Fruit fly (Drosophila melanogaster): Measurements from ENCODE around the gene lush.

The lush gene

DNA sequence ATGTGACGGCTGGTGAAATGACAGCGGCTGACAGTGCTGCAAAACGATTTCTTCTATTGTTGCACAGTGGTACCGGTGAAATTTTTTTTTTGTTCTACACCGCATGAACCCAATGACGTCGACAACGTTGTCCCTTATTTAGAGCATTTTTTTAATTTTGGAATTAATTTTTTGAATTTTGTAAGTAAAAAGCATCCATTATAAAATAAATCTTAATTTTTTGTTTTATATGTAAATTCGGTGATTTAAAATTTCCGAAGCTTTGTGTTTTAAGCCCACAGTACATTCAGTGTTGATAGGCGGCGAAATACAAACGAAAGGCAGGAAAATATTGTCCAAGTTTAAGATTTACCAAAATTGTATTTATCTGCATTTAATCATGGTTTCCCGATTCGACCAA, 6.3 kb upstream of the lush start, which contains the start of the genes Lon and PIG-F (continued):
- TF ChIP-seq ssp (GFP tag; IDR thresholded peaks at IDR 0.05) = peak; percentile 95
- peak; percentile 94 for TF ChIP-seq Ravus (GFP tag; IDR thresholded peaks at IDR 0.05)
- TF ChIP-seq Meics (GFP tag; optimal IDR thresholded peaks at IDR 0.05) = peak; percentile 99
- peak; percentile 98 for TF ChIP-seq CG3407 (GFP tag; optimal IDR thresholded peaks at IDR 0.05)
- TF ChIP-seq CG11560 (tag; IDR thresholded peaks at IDR 0.05) = peak; percentile 94
- peak; percentile 100 for TF ChIP-seq Sox100B (GFP tag; optimal IDR thresholded peaks at IDR 0.05)
- peak; percentile 100 for TF ChIP-seq CG7839 (tag; optimal IDR thresholded peaks at IDR 0.05)
- TF ChIP-seq CG13424 (tag; optimal IDR thresholded peaks at IDR 0.05) = peak; percentile 100
- TF ChIP-seq slou (GFP tag; optimal IDR thresholded peaks at IDR 0.05) = peak; percentile 99
- peak; percentile 99 for TF ChIP-seq B-H2 (GFP tag; optimal IDR thresholded peaks at IDR 0.05)
- TF ChIP-seq CrebB (tag; optimal IDR thresholded peaks at IDR 0.05) = peak; percentile 95
- peak; percentile 77 for TF ChIP-seq pfk (GFP tag; optimal IDR thresholded peaks at IDR 0.05)
- peak; percentile 98 for TF ChIP-seq CG11504 (tag; optimal IDR thresholded peaks at IDR 0.05)
- peak; percentile 99 for TF ChIP-seq CG13296 (GFP tag; optimal IDR thresholded peaks at IDR 0.05)
- TF ChIP-seq Spps (tag; optimal IDR thresholded peaks at IDR 0.05) = peak; percentile 98
- peak; percentile 98 for TF ChIP-seq CG6272 (GFP tag; IDR thresholded peaks at IDR 0.05)
- TF ChIP-seq fd96Cb (tag; optimal IDR thresholded peaks at IDR 0.05) = peak; percentile 99
- peak; percentile 99 for TF ChIP-seq CG18599 (GFP tag; optimal IDR thresholded peaks at IDR 0.05)
- peak; percentile 97 for TF ChIP-seq Taf1 (GFP tag; IDR thresholded peaks at IDR 0.05)
- TF ChIP-seq ems (GFP tag; optimal IDR thresholded peaks at IDR 0.05) = peak; percentile 99
- peak; percentile 99 for TF ChIP-seq chn (GFP tag; optimal IDR thresholded peaks at IDR 0.05)
- no peak for TF ChIP-seq sc (optimal IDR thresholded peaks at IDR 0.05)
- TF ChIP-seq sc (GFP tag; optimal IDR thresholded peaks at IDR 0.05) = peak; percentile 99
- TF ChIP-seq CG1647 (GFP tag; optimal IDR thresholded peaks at IDR 0.05) = peak; percentile 98
- peak; percentile 95 for TF ChIP-seq Kr (GFP tag; optimal IDR thresholded peaks at IDR 0.05)
- peak; percentile 96 for TF ChIP-seq Gsc (GFP tag; IDR thresholded peaks at IDR 0.05)
- TF ChIP-seq CG3065 (GFP tag; optimal IDR thresholded peaks at IDR 0.05) = peak; percentile 99
- peak; percentile 100 for TF ChIP-seq CG13775 (GFP tag; optimal IDR thresholded peaks at IDR 0.05)
- peak; percentile 93 for TF ChIP-seq CG16779 (GFP tag; IDR thresholded peaks at IDR 0.05)
- peak; percentile 95 for TF ChIP-seq ap (GFP tag; IDR thresholded peaks at IDR 0.05)
- peak; percentile 97 for TF ChIP-seq Blimp-1 (GFP tag; optimal IDR thresholded peaks at IDR 0.05)
- TF ChIP-seq Neu2 (GFP tag; optimal IDR thresholded peaks at IDR 0.05; ENCODE audit: borderline replicate concordance) = peak; percentile 94
- peak; percentile 98 for TF ChIP-seq maf-S (GFP tag; optimal IDR thresholded peaks at IDR 0.05)
- no peak for TF ChIP-seq Opbp (GFP tag; IDR thresholded peaks at IDR 0.05; ENCODE audit: partially characterized antibody)
- peak; percentile 97 for TF ChIP-seq shn (GFP tag; optimal IDR thresholded peaks at IDR 0.05)
- TF ChIP-seq row (GFP tag; IDR thresholded peaks at IDR 0.05) = peak; percentile 99
- peak; percentile 89 for TF ChIP-seq CG1024 (GFP tag; IDR thresholded peaks at IDR 0.05)
- peak; percentile 98 for TF ChIP-seq HLH3B (GFP tag; IDR thresholded peaks at IDR 0.05)
- TF ChIP-seq oc (tag; optimal IDR thresholded peaks at IDR 0.05) = peak; percentile 98
- TF ChIP-seq CG5245 (GFP tag; optimal IDR thresholded peaks at IDR 0.05) = peak; percentile 98
- 0 out of 3 replicates have a peak, but pooled peaks have one; percentile 15 for TF ChIP-seq mld (GFP tag; IDR thresholded peaks at IDR 0.05; ENCODE audit: partially characterized antibody)
- TF ChIP-seq sima (GFP tag; optimal IDR thresholded peaks at IDR 0.05) = peak; percentile 92
- TF ChIP-seq usp (GFP tag; optimal IDR thresholded peaks at IDR 0.05) = no peak
- TF ChIP-seq az2 (GFP tag; optimal IDR thresholded peaks at IDR 0.05) = peak; percentile 100
- peak; percentile 98 for TF ChIP-seq CG10959 (GFP tag; IDR thresholded peaks at IDR 0.05)
- peak; percentile 100 for TF ChIP-seq nmo (GFP tag; optimal IDR thresholded peaks at IDR 0.05)
- peak; percentile 93 for TF ChIP-seq schlank (tag; optimal IDR thresholded peaks at IDR 0.05)
- peak; percentile 99 for TF ChIP-seq sqz (GFP tag; optimal IDR thresholded peaks at IDR 0.05)
- peak; percentile 99 for TF ChIP-seq dysf (GFP tag; IDR thresholded peaks at IDR 0.05)
- TF ChIP-seq ttk (GFP tag; IDR thresholded peaks at IDR 0.05) = peak; percentile 98
- TF ChIP-seq CG17568 (GFP tag; optimal IDR thresholded peaks at IDR 0.05) = peak; percentile 98
